Worm (Caenorhabditis elegans): Measurements from ENCODE around the gene srlf-10.

The srlf-10 gene

DNA sequence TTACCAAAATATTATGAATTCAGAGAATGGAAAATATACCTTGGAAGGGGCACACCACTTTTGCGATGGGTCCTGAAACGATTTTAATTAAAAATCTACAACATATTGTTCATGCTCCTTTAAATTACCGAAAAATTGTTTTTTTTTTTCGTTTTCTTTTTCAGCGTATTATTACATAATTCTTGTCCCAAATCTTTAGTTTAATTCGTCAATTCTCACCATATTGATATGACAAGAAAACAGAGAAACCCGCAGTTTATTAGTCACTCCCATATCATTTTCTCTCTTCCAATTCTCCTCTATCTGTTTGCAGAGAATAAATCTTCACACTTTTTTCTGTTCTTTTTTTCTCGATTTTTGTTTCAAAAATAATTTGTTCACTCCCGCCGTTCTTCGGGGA lies 6.7 kb upstream of the srlf-10 start, which contains the start of gene F11F1.1:
F11F1.1 (plus strand) TSS at position 301 of the 400 bp plus-strand sequence.
- no peak for TF ChIP-seq B0310.2 (tag; optimal IDR thresholded peaks at IDR 0.05)
- TF ChIP-seq ceh-36 (tag; optimal IDR thresholded peaks at IDR 0.05), result no peak
- TF ChIP-seq tbx-11 (GFP tag; IDR thresholded peaks at IDR 0.05), result no peak
- no peak for TF ChIP-seq scrt-1 (GFP tag; IDR thresholded peaks at IDR 0.05)
- TF ChIP-seq pes-1 (GFP tag; IDR thresholded peaks at IDR 0.05), result no peak
- no peak for TF ChIP-seq hmg-4 (GFP tag; optimal IDR thresholded peaks at IDR 0.05)
- TF ChIP-seq F13C5.2 (tag; optimal IDR thresholded peaks at IDR 0.05), result no peak
- no peak for TF ChIP-seq ceh-13 (GFP tag; optimal IDR thresholded peaks at IDR 0.05)
- no peak for TF ChIP-seq ama-1 (optimal IDR thresholded peaks at IDR 0.05)
- TF ChIP-seq hmbx-1 (tag; optimal IDR thresholded peaks at IDR 0.05), result no peak
- no peak for TF ChIP-seq flt-1 (GFP tag; IDR thresholded peaks at IDR 0.05)
- TF ChIP-seq sea-1 (GFP tag; conservative IDR thresholded peaks at IDR 0.05), result no peak
- no peak for TF ChIP-seq hnd-1 (tag; optimal IDR thresholded peaks at IDR 0.05)
- no peak for TF ChIP-seq tra-4 (tag; optimal IDR thresholded peaks at IDR 0.05)
- no peak for TF ChIP-seq ets-7 (tag; optimal IDR thresholded peaks at IDR 0.05)
- no peak for TF ChIP-seq tbx-37 (GFP tag; conservative IDR thresholded peaks at IDR 0.05)
- no peak for TF ChIP-seq aly-1 (tag; optimal IDR thresholded peaks at IDR 0.05)

- TF ChIP-seq scrt-1 (GFP tag; IDR thresholded peaks at IDR 0.05) (no peak), hmg-4 (GFP tag; optimal IDR thresholded peaks at IDR 0.05) (no peak)
Measured at ce11 chrIII:13402934-13403333, 926 bp downstream of the srlf-10 start, which contains the start of gene mig-18. Gene mig-18 (plus strand): TSS chrIII:13403234.

DNA sequence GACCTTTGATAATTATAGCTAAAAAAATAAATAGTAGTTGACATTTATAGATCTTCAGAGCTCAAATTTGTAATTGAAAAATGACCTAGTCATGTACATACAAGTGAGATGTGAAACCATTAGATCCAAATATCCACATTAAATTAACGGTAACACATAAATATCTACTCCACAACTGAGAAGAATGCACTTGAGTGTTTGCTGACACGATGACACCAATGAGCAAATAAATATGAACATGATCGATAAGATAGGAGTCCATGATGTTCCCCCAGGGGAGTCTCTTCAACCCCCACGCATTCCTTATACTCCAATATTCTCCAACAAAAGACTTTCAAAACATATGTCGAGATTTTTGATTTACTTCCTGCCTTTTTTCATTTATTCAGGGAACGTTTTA lies 2.4 kb downstream of the srlf-10 start, which contains the start of gene ttr-52:
ttr-52 (plus strand) TSS at position 301 of the 400 bp plus-strand sequence.
- TF ChIP-seq hmg-4 (GFP tag; optimal IDR thresholded peaks at IDR 0.05), result no peak
- no peak for TF ChIP-seq pes-1 (GFP tag; IDR thresholded peaks at IDR 0.05)
- TF ChIP-seq F13C5.2 (tag; optimal IDR thresholded peaks at IDR 0.05), result no peak
- no peak for TF ChIP-seq ceh-13 (GFP tag; optimal IDR thresholded peaks at IDR 0.05)
- no peak for TF ChIP-seq hmbx-1 (tag; optimal IDR thresholded peaks at IDR 0.05)
- TF ChIP-seq ceh-36 (tag; optimal IDR thresholded peaks at IDR 0.05), result no peak
- TF ChIP-seq tbx-11 (GFP tag; IDR thresholded peaks at IDR 0.05), result no peak
- TF ChIP-seq tra-4 (tag; optimal IDR thresholded peaks at IDR 0.05), result no peak
- TF ChIP-seq hnd-1 (tag; optimal IDR thresholded peaks at IDR 0.05), result no peak
- TF ChIP-seq scrt-1 (GFP tag; IDR thresholded peaks at IDR 0.05), result no peak
- no peak for TF ChIP-seq ama-1 (optimal IDR thresholded peaks at IDR 0.05)
- no peak for TF ChIP-seq B0310.2 (tag; optimal IDR thresholded peaks at IDR 0.05)
- TF ChIP-seq flt-1 (GFP tag; IDR thresholded peaks at IDR 0.05), result no peak
- no peak for TF ChIP-seq aly-1 (tag; optimal IDR thresholded peaks at IDR 0.05)
- no peak for TF ChIP-seq sea-1 (GFP tag; conservative IDR thresholded peaks at IDR 0.05)
- TF ChIP-seq tbx-37 (GFP tag; conservative IDR thresholded peaks at IDR 0.05), result no peak

DNA sequence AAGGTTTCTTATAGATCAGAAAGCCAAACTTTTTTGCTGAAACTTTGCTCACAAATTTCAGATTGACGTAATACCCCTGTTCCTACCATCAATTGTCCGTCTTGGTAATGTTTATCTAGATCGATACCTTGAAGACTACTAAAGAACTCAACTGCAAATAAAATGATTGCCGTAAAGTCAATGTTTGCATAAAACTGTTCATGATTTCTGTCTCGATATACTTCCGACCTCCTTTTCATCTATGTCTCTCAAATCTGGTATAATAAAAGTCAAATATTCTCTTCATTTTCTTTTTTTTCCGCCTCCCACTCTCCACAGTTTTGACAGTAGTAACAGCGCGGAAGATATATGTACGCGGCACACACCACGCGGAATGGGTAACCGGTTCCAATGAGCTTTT lies 3.5 kb downstream of the srlf-10 start, which contains the start of gene nas-1:
nas-1 (plus strand) TSS at position 301 of the 400 bp plus-strand sequence.
- TF ChIP-seq F13C5.2 (tag; optimal IDR thresholded peaks at IDR 0.05) (no peak), scrt-1 (GFP tag; IDR thresholded peaks at IDR 0.05) (no peak), ceh-36 (tag; optimal IDR thresholded peaks at IDR 0.05) (no peak), hmbx-1 (tag; optimal IDR thresholded peaks at IDR 0.05) (no peak), aly-1 (tag; optimal IDR thresholded peaks at IDR 0.05) (no peak), pes-1 (GFP tag; IDR thresholded peaks at IDR 0.05) (no peak), tra-4 (tag; optimal IDR thresholded peaks at IDR 0.05) (no peak), ama-1 (optimal IDR thresholded peaks at IDR 0.05) (no peak), sea-1 (GFP tag; conservative IDR thresholded peaks at IDR 0.05) (no peak), tbx-37 (GFP tag; conservative IDR thresholded peaks at IDR 0.05) (no peak), tbx-11 (GFP tag; IDR thresholded peaks at IDR 0.05) (no peak), ceh-13 (GFP tag; optimal IDR thresholded peaks at IDR 0.05) (no peak), hnd-1 (tag; optimal IDR thresholded peaks at IDR 0.05) (no peak), flt-1 (GFP tag; IDR thresholded peaks at IDR 0.05) (no peak), B0310.2 (tag; optimal IDR thresholded peaks at IDR 0.05) (no peak), ets-7 (tag; optimal IDR thresholded peaks at IDR 0.05) (no peak), hmg-4 (GFP tag; optimal IDR thresholded peaks at IDR 0.05) (no peak)

- TF ChIP-seq tra-4 (tag; optimal IDR thresholded peaks at IDR 0.05) (no peak), ceh-13 (GFP tag; optimal IDR thresholded peaks at IDR 0.05) (no peak), aly-1 (tag; optimal IDR thresholded peaks at IDR 0.05) (no peak), ets-7 (tag; optimal IDR thresholded peaks at IDR 0.05) (no peak)
Measured at ce11 chrIII:13409498-13409897, 7.5 kb downstream of the srlf-10 start, which contains the start of gene myo-6. Gene myo-6 (plus strand): TSS chrIII:13409798.

DNA sequence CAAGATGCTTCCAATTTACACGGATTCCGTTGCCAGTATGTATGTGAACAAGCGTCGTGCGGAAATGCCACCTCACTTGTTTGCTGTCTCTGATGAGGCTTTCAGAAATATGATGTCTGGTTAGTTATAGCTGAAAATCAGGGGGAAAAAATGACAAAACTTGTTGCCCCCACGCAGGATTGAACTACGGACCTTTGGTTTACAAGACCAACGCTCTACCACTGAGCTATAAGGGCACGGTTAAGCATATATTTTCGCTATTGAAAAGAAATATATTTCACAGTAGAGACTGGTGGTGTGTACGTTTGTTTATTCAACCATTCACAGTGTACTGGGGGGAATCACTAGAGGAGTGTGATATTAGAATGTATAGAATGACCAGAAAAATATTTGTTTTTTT lies 9.2 kb downstream of the srlf-10 start:
- TF ChIP-seq pes-1 (GFP tag; IDR thresholded peaks at IDR 0.05), result no peak
- TF ChIP-seq B0310.2 (tag; optimal IDR thresholded peaks at IDR 0.05), result no peak
- no peak for TF ChIP-seq ceh-36 (tag; optimal IDR thresholded peaks at IDR 0.05)
- no peak for TF ChIP-seq hmbx-1 (tag; optimal IDR thresholded peaks at IDR 0.05)
- no peak for TF ChIP-seq flt-1 (GFP tag; IDR thresholded peaks at IDR 0.05)
- no peak for TF ChIP-seq F13C5.2 (tag; optimal IDR thresholded peaks at IDR 0.05)
- no peak for TF ChIP-seq tra-4 (tag; optimal IDR thresholded peaks at IDR 0.05)
- TF ChIP-seq aly-1 (tag; optimal IDR thresholded peaks at IDR 0.05), result no peak
- no peak for TF ChIP-seq tbx-37 (GFP tag; conservative IDR thresholded peaks at IDR 0.05)
- no peak for TF ChIP-seq ets-7 (tag; optimal IDR thresholded peaks at IDR 0.05)

ce11 chrIII:13418975-13419374 lies 17.0 kb downstream of the srlf-10 start:
- TF ChIP-seq tbx-37 (GFP tag; conservative IDR thresholded peaks at IDR 0.05) (no peak), sea-1 (GFP tag; conservative IDR thresholded peaks at IDR 0.05) (no peak), B0310.2 (tag; optimal IDR thresholded peaks at IDR 0.05) (no peak), hnd-1 (tag; optimal IDR thresholded peaks at IDR 0.05) (no peak), ceh-36 (tag; optimal IDR thresholded peaks at IDR 0.05) (no peak), pes-1 (GFP tag; IDR thresholded peaks at IDR 0.05) (no peak), hmg-4 (GFP tag; optimal IDR thresholded peaks at IDR 0.05) (no peak), tra-4 (tag; optimal IDR thresholded peaks at IDR 0.05) (no peak), tbx-11 (GFP tag; IDR thresholded peaks at IDR 0.05) (no peak), F13C5.2 (tag; optimal IDR thresholded peaks at IDR 0.05) (no peak), aly-1 (tag; optimal IDR thresholded peaks at IDR 0.05) (no peak), ceh-13 (GFP tag; optimal IDR thresholded peaks at IDR 0.05) (no peak), ets-7 (tag; optimal IDR thresholded peaks at IDR 0.05) (no peak), scrt-1 (GFP tag; IDR thresholded peaks at IDR 0.05) (no peak), ama-1 (optimal IDR thresholded peaks at IDR 0.05) (no peak), hmbx-1 (tag; optimal IDR thresholded peaks at IDR 0.05) (no peak), flt-1 (GFP tag; IDR thresholded peaks at IDR 0.05) (no peak)

Measured in whole organism, early embryonic.